Worm (Caenorhabditis elegans) whole organism, dauer: ENCODE data around the gene rnst-2.

Experiments
- unc-62 ChIP-seq: sonication (generic microtip); optimal IDR thresholded peaks from 2 replicates; lab custom pipeline; 2017; ENCODE audit warnings: missing biosample characterization, missing genetic modification reagents, missing genetic modification characterization

The rnst-2 gene

ce11 chrV:1061295-1061694, at the start of gene rnst-2:
rnst-2 (plus strand) TSS chrV:1061595.
- no peak for TF ChIP-seq unc-62 (GFP tag; lab: Kevin White, UChicago)

ce11 chrV:1013637-1014036, 47.8 kb upstream of the rnst-2 start:
- no peak for TF ChIP-seq unc-62 (GFP tag; lab: Kevin White, UChicago)

ce11 chrV:1015194-1015593, 46.2 kb upstream of the rnst-2 start:
- TF ChIP-seq unc-62 (GFP tag; lab: Kevin White, UChicago) = no peak

- no peak for TF ChIP-seq unc-62 (GFP tag; lab: Kevin White, UChicago)
These were observed 44.2 kb upstream of the rnst-2 start for ce11 chrV:1017196-1017595.

- no peak for TF ChIP-seq unc-62 (GFP tag; lab: Kevin White, UChicago)
These were observed 39.9 kb upstream of the rnst-2 start for ce11 chrV:1021456-1021855.

ce11 chrV:1023367-1023766, 38.0 kb upstream of the rnst-2 start, which contains the start of gene pei-2:
pei-2 (minus strand) TSS chrV:1023467.
- no peak for TF ChIP-seq unc-62 (GFP tag; lab: Kevin White, UChicago)

ce11 chrV:1027044-1027443, 34.4 kb upstream of the rnst-2 start, which contains the start of gene R09A1.3:
R09A1.3 (minus strand) TSS chrV:1027074.
- TF ChIP-seq unc-62 (GFP tag; lab: Kevin White, UChicago) = no peak

- no peak for TF ChIP-seq unc-62 (GFP tag; lab: Kevin White, UChicago)
These were observed 28.1 kb upstream of the rnst-2 start, which contains the start of gene flp-34 for ce11 chrV:1033304-1033703. flp-34 (minus strand) TSS chrV:1033404.

ce11 chrV:1038074-1038473, 23.3 kb upstream of the rnst-2 start:
- no peak for TF ChIP-seq unc-62 (GFP tag; lab: Kevin White, UChicago)

ce11 chrV:1047251-1047650, 14.1 kb upstream of the rnst-2 start:
- TF ChIP-seq unc-62 (GFP tag; lab: Kevin White, UChicago) = no peak

ce11 chrV:1048482-1048881, 12.9 kb upstream of the rnst-2 start, which contains the start of gene nra-4:
nra-4 (minus strand) TSS chrV:1048582.
- TF ChIP-seq unc-62 (GFP tag; lab: Kevin White, UChicago) = no peak

ce11 chrV:1049334-1049733, 12.1 kb upstream of the rnst-2 start:
- TF ChIP-seq unc-62 (GFP tag; lab: Kevin White, UChicago) = no peak

ce11 chrV:1051651-1052050, 9.7 kb upstream of the rnst-2 start:
- TF ChIP-seq unc-62 (GFP tag; lab: Kevin White, UChicago) = no peak

- TF ChIP-seq unc-62 (GFP tag; lab: Kevin White, UChicago) = no peak
These were observed 8.8 kb upstream of the rnst-2 start, which contains the start of gene K10C9.4 for ce11 chrV:1052559-1053064. K10C9.4 (minus strand) TSS chrV:1053014.

ce11 chrV:1053385-1053784, 8.0 kb upstream of the rnst-2 start:
- no peak for TF ChIP-seq unc-62 (GFP tag; lab: Kevin White, UChicago)

ce11 chrV:1060219-1060863, 1.1 kb upstream of the rnst-2 start:
- TF ChIP-seq unc-62 (GFP tag; lab: Kevin White, UChicago) = no peak

- no peak for TF ChIP-seq unc-62 (GFP tag; lab: Kevin White, UChicago)
These were observed 3.1 kb downstream of the rnst-2 start, which contains the start of gene str-67 for ce11 chrV:1064491-1064890. str-67 (minus strand) TSS chrV:1064591.
